Fruit fly (Drosophila melanogaster) whole organism, embryonic: ENCODE results near the gene gish.

Experiments used
- ATbp ChIP-seq: fragments of 200-800 bp; sonication (Bioruptor generic); optimal IDR thresholded peaks from 2 replicates; lab custom pipeline; 2017; ENCODE audit warnings: missing biosample characterization, mild to moderate bottlenecking, missing genetic modification characterization, missing genetic modification reagents
- Atf3 ChIP-seq: fragments of 200-800 bp; sonication (Bioruptor generic); optimal IDR thresholded peaks from 3 replicates; lab custom pipeline; 2016; ENCODE audit warnings: missing biosample characterization, missing genetic modification characterization
- CG1024 ChIP-seq: fragments of 200-800 bp; sonication (Bioruptor generic); IDR thresholded peaks from 2 replicates; pipeline ENCODE4 v1.3.6; 2022; ENCODE audit warnings: missing biosample characterization, missing genetic modification characterization
- CG10462 ChIP-seq: fragments of 200-800 bp; sonication (Bioruptor generic); optimal IDR thresholded peaks from 2 replicates; lab custom pipeline; 2016; ENCODE audit warnings: missing biosample characterization, missing genetic modification characterization
- CG11723 ChIP-seq: fragments of 200-800 bp; sonication (Bioruptor generic); optimal IDR thresholded peaks from 2 replicates; lab custom pipeline; 2017; ENCODE audit warnings: missing biosample characterization, mild to moderate bottlenecking, missing genetic modification characterization
- CG12104 ChIP-seq: fragments of 200-800 bp; sonication (Bioruptor generic); optimal IDR thresholded peaks from 3 replicates; lab custom pipeline; 2016; ENCODE audit warnings: missing biosample characterization, missing genetic modification characterization
- CG12219 ChIP-seq: fragments of 200-800 bp; sonication (Bioruptor generic); optimal IDR thresholded peaks from 3 replicates; lab custom pipeline; 2018; ENCODE audit warnings: missing biosample characterization, mild to moderate bottlenecking, missing genetic modification characterization
- CG15269 ChIP-seq: fragments of 200-800 bp; sonication (Bioruptor generic); optimal IDR thresholded peaks from 2 replicates; lab custom pipeline; 2018; ENCODE audit warnings: missing biosample characterization, mild to moderate bottlenecking, missing genetic modification characterization, moderate library complexity
- CG15514 ChIP-seq: fragments of 200-800 bp; sonication (Bioruptor generic); optimal IDR thresholded peaks from 3 replicates; lab custom pipeline; 2017; ENCODE audit warnings: missing biosample characterization, missing genetic modification characterization, mild to moderate bottlenecking, moderate library complexity, missing genetic modification reagents
- CG2116 ChIP-seq: fragments of 200-800 bp; sonication (Bioruptor generic); optimal IDR thresholded peaks from 3 replicates; lab custom pipeline; 2018; ENCODE audit warnings: missing biosample characterization, mild to moderate bottlenecking, missing genetic modification characterization
- CG2889 ChIP-seq: fragments of 200-800 bp; sonication (Bioruptor generic); IDR thresholded peaks from 3 replicates; pipeline ENCODE4 v1.3.6; 2022; ENCODE audit warnings: missing biosample characterization, missing genetic modification characterization
- CG30020 ChIP-seq: fragments of 200-800 bp; optimal IDR thresholded peaks from 2 replicates; lab custom pipeline; 2019; ENCODE audit warnings: missing biosample characterization, mild to moderate bottlenecking, missing genetic modification characterization, moderate library complexity
- CG3838 ChIP-seq: fragments of 200-800 bp; sonication (Bioruptor generic); optimal IDR thresholded peaks from 3 replicates; lab custom pipeline; 2016; ENCODE audit warnings: missing biosample characterization, missing genetic modification characterization
- CG4404 ChIP-seq: fragments of 200-800 bp; sonication (Bioruptor generic); IDR thresholded peaks from 2 replicates; pipeline ENCODE4 v1.3.6; 2022; ENCODE audit warnings: missing biosample characterization, missing genetic modification characterization
- CG7357 ChIP-seq: fragments of 200-800 bp; sonication (Bioruptor generic); IDR thresholded peaks from 3 replicates; pipeline ENCODE4 v1.3.6; 2022; ENCODE audit warnings: missing biosample characterization, missing genetic modification characterization
- CG8388 ChIP-seq: fragments of 200-800 bp; sonication (Bioruptor generic); optimal IDR thresholded peaks from 2 replicates; lab custom pipeline; 2019; ENCODE audit warnings: missing biosample characterization, mild to moderate bottlenecking, missing genetic modification characterization, moderate library complexity
- CG9797 ChIP-seq: fragments of 200-800 bp; sonication (Bioruptor generic); optimal IDR thresholded peaks from 3 replicates; lab custom pipeline; 2018; ENCODE audit warnings: missing biosample characterization, mild to moderate bottlenecking, missing genetic modification characterization
- CG9817 ChIP-seq: fragments of 200-800 bp; sonication (Bioruptor generic); optimal IDR thresholded peaks from 2 replicates; lab custom pipeline; 2018; ENCODE audit warnings: missing biosample characterization, mild to moderate bottlenecking, missing genetic modification characterization, moderate library complexity
- CHES-1-like ChIP-seq: fragments of 200-800 bp; sonication (Bioruptor generic); optimal IDR thresholded peaks from 2 replicates; lab custom pipeline; 2016; ENCODE audit warnings: missing biosample characterization, missing genetic modification characterization
- Deaf1 ChIP-seq: fragments of 200-800 bp; optimal IDR thresholded peaks from 3 replicates; lab custom pipeline; 2019; ENCODE audit warnings: missing biosample characterization, mild to moderate bottlenecking, missing genetic modification characterization, moderate library complexity
- H15 ChIP-seq: fragments of 200-800 bp; sonication (Bioruptor generic); IDR thresholded peaks from 3 replicates; pipeline ENCODE4 v1.3.6; 2022; ENCODE audit warnings: missing biosample characterization, missing genetic modification characterization
- HHEX ChIP-seq: fragments of 200-800 bp; sonication (Bioruptor generic); optimal IDR thresholded peaks from 3 replicates; lab custom pipeline; 2017; ENCODE audit warnings: missing biosample characterization, mild to moderate bottlenecking, missing genetic modification characterization, missing genetic modification reagents
- Hr51 ChIP-seq, 2 experiments: fragments of 200-800 bp; sonication (Bioruptor generic); optimal IDR thresholded peaks; 2 replicates in 1 of 2; 3 replicates in 1 of 2; lab custom pipeline; 2016 to 2018; ENCODE audit warnings: missing biosample characterization in 2 of 2, missing genetic modification characterization in 2 of 2, mild to moderate bottlenecking in 1 of 2, moderate library complexity in 1 of 2
- Med ChIP-seq: fragments of 200-800 bp; sonication (Bioruptor generic); peaks from one replicate; lab custom pipeline; 2016; ENCODE audit warnings: missing biosample characterization, missing genetic modification characterization, mild to moderate bottlenecking, inconsistent platforms, moderate library complexity
- NK7.1 ChIP-seq: fragments of 200-800 bp; sonication (Bioruptor generic); optimal IDR thresholded peaks from 3 replicates; lab custom pipeline; 2016; ENCODE audit warnings: missing biosample characterization, missing genetic modification characterization
- Ptx1 ChIP-seq: fragments of 200-800 bp; sonication (Bioruptor generic); IDR thresholded peaks from 2 replicates; pipeline ENCODE4 v1.3.6; 2022; ENCODE audit warnings: missing biosample characterization, missing genetic modification characterization
- Sox102F ChIP-seq: fragments of 200-800 bp; sonication (Bioruptor generic); optimal IDR thresholded peaks from 2 replicates; lab custom pipeline; 2018; ENCODE audit warnings: missing biosample characterization, mild to moderate bottlenecking, missing genetic modification characterization, moderate library complexity
- Spps ChIP-seq: fragments of 200-800 bp; sonication (Bioruptor generic); optimal IDR thresholded peaks from 2 replicates; lab custom pipeline; 2018; ENCODE audit warnings: missing biosample characterization, mild to moderate bottlenecking, missing genetic modification characterization
- Usf ChIP-seq: fragments of 200-800 bp; sonication (Bioruptor generic); optimal IDR thresholded peaks from 2 replicates; lab custom pipeline; 2017; ENCODE audit warnings: missing genotype, missing biosample characterization, missing genetic modification characterization
- aop ChIP-seq: fragments of 200-800 bp; sonication (Bioruptor generic); IDR thresholded peaks from 2 replicates; pipeline ENCODE4 v1.3.6; 2022; ENCODE audit warnings: missing biosample characterization, missing genetic modification characterization
- ap ChIP-seq: fragments of 200-800 bp; sonication (Bioruptor generic); IDR thresholded peaks from 2 replicates; pipeline ENCODE4 v1.3.6; 2022; ENCODE audit warnings: missing biosample characterization, missing genetic modification characterization
- ato ChIP-seq: fragments of 200-800 bp; sonication (Bioruptor generic); IDR thresholded peaks from 2 replicates; pipeline ENCODE4 v1.3.6; 2022; ENCODE audit warnings: missing biosample characterization, missing genetic modification characterization; ENCODE audit not compliant: partially characterized antibody
- caup ChIP-seq: fragments of 200-800 bp; sonication (Bioruptor generic); optimal IDR thresholded peaks from 3 replicates; lab custom pipeline; 2017; ENCODE audit warnings: missing biosample characterization, mild to moderate bottlenecking, missing genetic modification characterization, moderate library complexity; ENCODE audit not compliant: severe bottlenecking
- cg ChIP-seq: fragments of 200-800 bp; sonication (Bioruptor generic); optimal IDR thresholded peaks from 3 replicates; lab custom pipeline; 2019; ENCODE audit warnings: missing biosample characterization, mild to moderate bottlenecking, missing genetic modification characterization, moderate library complexity
- chinmo ChIP-seq: fragments of 200-800 bp; sonication (Bioruptor generic); IDR thresholded peaks from 4 replicates; pipeline ENCODE4 v1.3.6; 2022; ENCODE audit warnings: missing biosample characterization, missing genetic modification characterization; ENCODE audit not compliant: partially characterized antibody
- corto ChIP-seq: fragments of 200-800 bp; sonication (Bioruptor generic); optimal IDR thresholded peaks from 2 replicates; lab custom pipeline; 2016; ENCODE audit warnings: missing biosample characterization, mild to moderate bottlenecking, missing genetic modification characterization, moderate library complexity
- cwo ChIP-seq: fragments of 200-800 bp; sonication (Bioruptor generic); optimal IDR thresholded peaks from 3 replicates; lab custom pipeline; 2017; ENCODE audit warnings: missing biosample characterization, missing genetic modification characterization, mild to moderate bottlenecking, moderate library complexity, missing genetic modification reagents
- fd3F ChIP-seq: fragments of 200-800 bp; sonication (Bioruptor generic); optimal IDR thresholded peaks from 2 replicates; lab custom pipeline; 2018; ENCODE audit warnings: missing biosample characterization, mild to moderate bottlenecking, missing genetic modification characterization, moderate library complexity
- hkb ChIP-seq, 2 experiments: fragments of 200-800 bp in 1 of 2; fragments of >200 bp in 1 of 2; sonication (Bioruptor generic) in 1 of 2; IDR thresholded peaks in 1 of 2; optimal IDR thresholded peaks in 1 of 2; 2 replicates each; pipeline versions ENCODE4 v1.3.6 to Lab custom; 2017 to 2022; ENCODE audit warnings: missing biosample characterization in 1 of 2, missing genetic modification characterization in 1 of 2
- nau ChIP-seq: fragments of 200-800 bp; sonication (Bioruptor generic); optimal IDR thresholded peaks from 3 replicates; lab custom pipeline; 2017; ENCODE audit warnings: missing biosample characterization, mild to moderate bottlenecking, missing genetic modification characterization, missing genetic modification reagents
- nmo ChIP-seq: fragments of 200-800 bp; sonication (Bioruptor generic); optimal IDR thresholded peaks from 2 replicates; lab custom pipeline; 2018; ENCODE audit warnings: missing biosample characterization, mild to moderate bottlenecking, missing genetic modification characterization, moderate library complexity
- pb ChIP-seq: fragments of 200-800 bp; sonication (Bioruptor generic); optimal IDR thresholded peaks from 3 replicates; lab custom pipeline; 2016; ENCODE audit warnings: missing biosample characterization, missing genetic modification characterization
- salm ChIP-seq: fragments of 200-800 bp; sonication (Bioruptor generic); optimal IDR thresholded peaks from 2 replicates; lab custom pipeline; 2018; ENCODE audit warnings: missing biosample characterization, mild to moderate bottlenecking, missing genetic modification characterization
- shn ChIP-seq: fragments of 200-800 bp; sonication (Bioruptor generic); optimal IDR thresholded peaks from 3 replicates; lab custom pipeline; 2016; ENCODE audit warnings: missing biosample characterization, missing genetic modification characterization
- sob ChIP-seq: fragments of 200-800 bp; sonication (Bioruptor generic); IDR thresholded peaks from 2 replicates; pipeline ENCODE4 v1.3.6; 2022; ENCODE audit warnings: missing biosample characterization, missing genetic modification characterization
- tna ChIP-seq: fragments of 200-800 bp; sonication (Bioruptor generic); IDR thresholded peaks from 2 replicates; pipeline ENCODE4 v1.3.6; 2022; ENCODE audit warnings: missing biosample characterization, missing genetic modification characterization; ENCODE audit not compliant: partially characterized antibody
- zen2 ChIP-seq: fragments of 200-800 bp; sonication (Bioruptor generic); IDR thresholded peaks from 3 replicates; pipeline ENCODE4 v1.3.6; 2022; ENCODE audit warnings: missing biosample characterization, missing genetic modification characterization; ENCODE audit not compliant: partially characterized antibody

gish gene

dm6 chr3R:16236713-16237641 lies 35.3 kb upstream of the gish start (continued):
- TF ChIP-seq cwo (GFP tag; lab: Kevin White, UChicago) (peak; percentile 96), H15 (GFP tag; lab: Robert Waterston, UW) (no peak), ato (GFP tag; lab: Robert Waterston, UW) (no peak), caup (GFP tag; lab: Kevin White, UChicago) (peak; percentile 97), Spps (peak; percentile 97), hkb (optimal IDR thresholded peaks at IDR 0.05; lab: Kevin White, UChicago) (no peak), hkb (GFP tag; IDR thresholded peaks at IDR 0.05; lab: Robert Waterston, UW) (no peak), Hr51 (GFP tag; optimal IDR thresholded peaks at IDR 0.05; lab: Kevin White, UChicago) (peak; percentile 82 to 99), CG2116 (GFP tag; lab: Kevin White, UChicago) (peak; percentile 74), Deaf1 (tag; lab: Kevin White, UChicago) (peak; percentile 95), CG12104 (GFP tag; lab: Kevin White, UChicago) (peak; percentile 97), CG2889 (GFP tag; lab: Robert Waterston, UW) (no peak), CHES-1-like (GFP tag; lab: Kevin White, UChicago) (peak; percentile 82), CG9817 (peak; percentile 98), CG10462 (peak; percentile 89), Med (GFP tag; lab: Kevin White, UChicago) (peak; percentile 97), ATbp (peak; percentile 98), nmo (peak; percentile 99), NK7.1 (GFP tag; lab: Kevin White, UChicago) (peak; percentile 41), Usf (GFP tag; lab: Kevin White, UChicago) (peak; percentile 94), Ptx1 (GFP tag; lab: Robert Waterston, UW) (no peak), Sox102F (GFP tag; lab: Kevin White, UChicago) (peak; percentile 99), CG30020 (tag; lab: Kevin White, UChicago) (peak; percentile 89), CG7357 (peak; percentile 93), CG1024 (GFP tag; lab: Robert Waterston, UW) (no peak), CG4404 (GFP tag; lab: Robert Waterston, UW) (no peak), CG3838 (GFP tag; lab: Kevin White, UChicago) (peak; percentile 80), corto (GFP tag; lab: Kevin White, UChicago) (peak; percentile 96), salm (tag; lab: Kevin White, UChicago) (peak; percentile 96), HHEX (peak; percentile 97), CG15514 (GFP tag; lab: Kevin White, UChicago) (peak; percentile 92), pb (GFP tag; lab: Kevin White, UChicago) (peak; percentile 59), CG12219 (GFP tag; lab: Kevin White, UChicago) (peak; percentile 94), CG11723 (peak; percentile 94), sob (no peak), CG9797 (peak; percentile 45), cg (GFP tag; lab: Kevin White, UChicago) (peak; percentile 41), tna (GFP tag; lab: Robert Waterston, UW) (no peak), CG8388 (GFP tag; lab: Kevin White, UChicago) (peak; percentile 97), nau (GFP tag; lab: Kevin White, UChicago) (peak; percentile 91), fd3F (peak; percentile 97), CG15269 (tag; lab: Kevin White, UChicago) (peak; percentile 99), chinmo (GFP tag; lab: Robert Waterston, UW) (no peak), zen2 (GFP tag; lab: Robert Waterston, UW) (no peak), aop (no peak), Atf3 (GFP tag; lab: Kevin White, UChicago) (peak; percentile 81), shn (GFP tag; lab: Kevin White, UChicago) (peak; percentile 71), ap (GFP tag; lab: Robert Waterston, UW) (no peak)
